Fruit fly (Drosophila melanogaster) whole organism, embryonic: ENCODE results near the gene bab1.

Experiments
- Atf-2 ChIP-seq: fragments of 200-800 bp; sonication (Bioruptor generic); optimal IDR thresholded peaks from 2 replicates; lab custom pipeline; 2016; ENCODE audit warnings: missing biosample characterization, missing genetic modification characterization
- BtbVII ChIP-seq: fragments of 200-800 bp; sonication (Bioruptor generic); optimal IDR thresholded peaks from 3 replicates; lab custom pipeline; 2017; ENCODE audit warnings: missing biosample characterization, mild to moderate bottlenecking, missing genetic modification characterization
- CG11504 ChIP-seq: fragments of 200-800 bp; sonication (Bioruptor generic); optimal IDR thresholded peaks from 3 replicates; lab custom pipeline; 2019; ENCODE audit warnings: missing biosample characterization, mild to moderate bottlenecking, missing genetic modification characterization, moderate library complexity
- CG12104 ChIP-seq: fragments of 200-800 bp; sonication (Bioruptor generic); optimal IDR thresholded peaks from 3 replicates; lab custom pipeline; 2016; ENCODE audit warnings: missing biosample characterization, missing genetic modification characterization
- CG12219 ChIP-seq: fragments of 200-800 bp; sonication (Bioruptor generic); optimal IDR thresholded peaks from 3 replicates; lab custom pipeline; 2018; ENCODE audit warnings: missing biosample characterization, mild to moderate bottlenecking, missing genetic modification characterization
- CG12391 ChIP-seq: fragments of 200-800 bp; sonication (Bioruptor generic); optimal IDR thresholded peaks from 3 replicates; lab custom pipeline; 2018; ENCODE audit warnings: missing biosample characterization, mild to moderate bottlenecking, missing genetic modification characterization, moderate library complexity
- CG12769 ChIP-seq: fragments of 200-800 bp; sonication (Bioruptor generic); optimal IDR thresholded peaks from 2 replicates; lab custom pipeline; 2019; ENCODE audit warnings: missing biosample characterization, mild to moderate bottlenecking, missing genetic modification characterization, moderate library complexity
- CG13775 ChIP-seq: fragments of 200-800 bp; sonication (Bioruptor generic); optimal IDR thresholded peaks from 3 replicates; lab custom pipeline; 2017; ENCODE audit warnings: missing biosample characterization, mild to moderate bottlenecking, missing genetic modification characterization
- CG14860 ChIP-seq: fragments of 200-800 bp; sonication (Bioruptor generic); IDR thresholded peaks from 3 replicates; pipeline ENCODE4 v1.3.6; 2022; ENCODE audit warnings: missing biosample characterization, missing genetic modification characterization; ENCODE audit not compliant: partially characterized antibody
- CG1529 ChIP-seq: fragments of 200-800 bp; sonication (Bioruptor generic); optimal IDR thresholded peaks from 3 replicates; lab custom pipeline; 2018; ENCODE audit warnings: missing biosample characterization, missing genetic modification characterization
- CG17186 ChIP-seq: fragments of 200-800 bp; sonication (Bioruptor generic); optimal IDR thresholded peaks from 3 replicates; lab custom pipeline; 2017; ENCODE audit warnings: missing biosample characterization, missing genetic modification reagents, missing genetic modification characterization
- CG17328 ChIP-seq: fragments of 200-800 bp; sonication (Bioruptor generic); IDR thresholded peaks from 2 replicates; pipeline ENCODE4 v1.3.6; 2022; ENCODE audit warnings: missing biosample characterization, missing genetic modification characterization
- CG17385 ChIP-seq: fragments of 200-800 bp; sonication (Bioruptor generic); optimal IDR thresholded peaks from 3 replicates; lab custom pipeline; 2018; ENCODE audit warnings: missing biosample characterization, mild to moderate bottlenecking, missing genetic modification characterization
- CG18476 ChIP-seq: fragments of 200-800 bp; sonication (Bioruptor generic); optimal IDR thresholded peaks from 2 replicates; lab custom pipeline; 2016; ENCODE audit warnings: missing biosample characterization, mild to moderate bottlenecking, missing genetic modification characterization
- CG30431 ChIP-seq: fragments of 200-800 bp; sonication (Bioruptor generic); optimal IDR thresholded peaks from 2 replicates; lab custom pipeline; 2017; ENCODE audit warnings: missing biosample characterization, missing genetic modification characterization
- CG31388 ChIP-seq: fragments of 200-800 bp; sonication (Bioruptor generic); optimal IDR thresholded peaks from 2 replicates; lab custom pipeline; 2016; ENCODE audit warnings: missing biosample characterization, missing genetic modification characterization
- CG3163 ChIP-seq: fragments of 200-800 bp; sonication (Bioruptor generic); optimal IDR thresholded peaks from 3 replicates; lab custom pipeline; 2016; ENCODE audit warnings: missing biosample characterization, missing genetic modification characterization
- CG3407 ChIP-seq: fragments of 200-800 bp; sonication (Bioruptor generic); optimal IDR thresholded peaks from 2 replicates; lab custom pipeline; 2018; ENCODE audit warnings: missing biosample characterization, mild to moderate bottlenecking, missing genetic modification characterization
- CG3726 ChIP-seq: fragments of 200-800 bp; sonication (Bioruptor generic); IDR thresholded peaks from 3 replicates; pipeline ENCODE4, ENCODE4 v1.3.6; 2022; ENCODE audit warnings: missing biosample characterization, missing genetic modification characterization
- CG3995 ChIP-seq: fragments of 200-800 bp; sonication (Bioruptor generic); optimal IDR thresholded peaks from 3 replicates; lab custom pipeline; 2016; ENCODE audit warnings: missing biosample characterization, missing genetic modification characterization
- CG4282 ChIP-seq: fragments of 200-800 bp; sonication (Bioruptor generic); optimal IDR thresholded peaks from 2 replicates; lab custom pipeline; 2016; ENCODE audit warnings: missing biosample characterization, missing genetic modification characterization
- CG4617 ChIP-seq: fragments of 200-800 bp; sonication (Bioruptor generic); optimal IDR thresholded peaks from 3 replicates; lab custom pipeline; 2016; ENCODE audit warnings: missing biosample characterization, missing genetic modification characterization, borderline replicate concordance
- CG6791 ChIP-seq: fragments of 200-800 bp; sonication (Bioruptor generic); IDR thresholded peaks from 3 replicates; pipeline ENCODE4 v1.3.6; 2022; ENCODE audit warnings: missing biosample characterization, missing genetic modification characterization; ENCODE audit not compliant: partially characterized antibody
- CTCF ChIP-seq: fragments of 200-800 bp; sonication (Bioruptor generic); optimal IDR thresholded peaks from 2 replicates; lab custom pipeline; 2017; ENCODE audit warnings: missing biosample characterization, mild to moderate bottlenecking, missing genetic modification characterization, moderate library complexity
- Deaf1 ChIP-seq: fragments of 200-800 bp; optimal IDR thresholded peaks from 3 replicates; lab custom pipeline; 2019; ENCODE audit warnings: missing biosample characterization, mild to moderate bottlenecking, missing genetic modification characterization, moderate library complexity
- Drgx ChIP-seq: fragments of 200-800 bp; sonication (Bioruptor generic); IDR thresholded peaks from 2 replicates; pipeline ENCODE4 v1.3.6; 2022; ENCODE audit warnings: missing biosample characterization, missing genetic modification characterization
- Ets97D ChIP-seq: fragments of 200-800 bp; sonication (Bioruptor generic); optimal IDR thresholded peaks from 3 replicates; lab custom pipeline; 2016; ENCODE audit warnings: missing biosample characterization, missing genetic modification characterization
- H15 ChIP-seq: fragments of 200-800 bp; sonication (Bioruptor generic); IDR thresholded peaks from 3 replicates; pipeline ENCODE4 v1.3.6; 2022; ENCODE audit warnings: missing biosample characterization, missing genetic modification characterization
- Mes4 ChIP-seq: fragments of 200-800 bp; sonication (Bioruptor generic); optimal IDR thresholded peaks from 2 replicates; lab custom pipeline; 2016; ENCODE audit warnings: missing biosample characterization, missing genetic modification characterization
- Mrtf ChIP-seq: fragments of 200-800 bp; sonication (Bioruptor generic); IDR thresholded peaks from 3 replicates; pipeline ENCODE4 v1.3.6; 2022; ENCODE audit warnings: missing biosample characterization, missing genetic modification characterization
- Nf-YB ChIP-seq: fragments of 200-800 bp; sonication (Bioruptor generic); optimal IDR thresholded peaks from 3 replicates; lab custom pipeline; 2019; ENCODE audit warnings: missing biosample characterization, mild to moderate bottlenecking, missing genetic modification characterization, moderate library complexity
- Scr ChIP-seq: fragments of 200-800 bp; sonication (Bioruptor generic); IDR thresholded peaks from 2 replicates; pipeline ENCODE4 v1.3.6; 2022; ENCODE audit warnings: missing biosample characterization, missing genetic modification characterization; ENCODE audit not compliant: partially characterized antibody
- Six4 ChIP-seq: fragments of 200-800 bp; sonication (Bioruptor generic); optimal IDR thresholded peaks from 2 replicates; lab custom pipeline; 2016; ENCODE audit warnings: missing biosample characterization, missing genetic modification characterization
- Trl ChIP-seq, 3 experiments: fragments of >200 bp in 2 of 3; fragments of 200-800 bp in 1 of 3; sonication (Bioruptor generic) in 1 of 3; optimal IDR thresholded peaks; 2 replicates in 1 of 3; 3 replicates in 2 of 3; lab custom pipeline; 2016 to 2017; ENCODE audit warnings: missing biosample characterization in 1 of 3, missing genetic modification characterization in 1 of 3
- ab ChIP-seq: fragments of 200-800 bp; sonication (Bioruptor generic); optimal IDR thresholded peaks from 2 replicates; lab custom pipeline; 2016; ENCODE audit warnings: missing biosample characterization, missing genetic modification characterization
- aop ChIP-seq: fragments of 200-800 bp; sonication (Bioruptor generic); IDR thresholded peaks from 2 replicates; pipeline ENCODE4 v1.3.6; 2022; ENCODE audit warnings: missing biosample characterization, missing genetic modification characterization
- ara ChIP-seq: fragments of 200-800 bp; sonication (Bioruptor generic); IDR thresholded peaks from 2 replicates; pipeline ENCODE4 v1.3.6; 2022; ENCODE audit warnings: missing biosample characterization, missing genetic modification characterization
- ash1 ChIP-seq: fragments of 200-800 bp; sonication (Bioruptor generic); optimal IDR thresholded peaks from 2 replicates; lab custom pipeline; 2018; ENCODE audit warnings: missing biosample characterization, mild to moderate bottlenecking, missing genetic modification characterization
- bab2 ChIP-seq: fragments of 200-800 bp; sonication (Bioruptor generic); optimal IDR thresholded peaks from 2 replicates; lab custom pipeline; 2016; ENCODE audit warnings: missing biosample characterization, missing genetic modification characterization
- crp ChIP-seq, 2 experiments: fragments of 200-800 bp; sonication (Bioruptor generic); optimal IDR thresholded peaks; 2 replicates in 1 of 2; 3 replicates in 1 of 2; lab custom pipeline; 2017; ENCODE audit warnings: missing biosample characterization in 2 of 2, missing genetic modification characterization in 2 of 2, mild to moderate bottlenecking in 1 of 2, moderate library complexity in 1 of 2
- gro ChIP-seq: fragments of 200-800 bp; sonication (Bioruptor generic); optimal IDR thresholded peaks from 2 replicates; lab custom pipeline; 2016; ENCODE audit warnings: missing biosample characterization, missing genetic modification characterization
- ham ChIP-seq: fragments of 200-800 bp; sonication (Bioruptor generic); IDR thresholded peaks from 2 replicates; pipeline ENCODE4 v1.3.6; 2022; ENCODE audit warnings: missing biosample characterization, missing genetic modification characterization
- kni ChIP-seq: fragments of 200-800 bp; sonication (Bioruptor generic); optimal IDR thresholded peaks from 3 replicates; lab custom pipeline; 2017; ENCODE audit warnings: mild to moderate bottlenecking, missing biosample characterization, missing genetic modification reagents, missing genetic modification characterization
- lola ChIP-seq, 3 experiments: fragments of >200 bp in 2 of 3; fragments of 200-800 bp in 1 of 3; sonication (Bioruptor generic) in 1 of 3; optimal IDR thresholded peaks; 2 replicates each; lab custom pipeline; 2017 to 2019; ENCODE audit warnings: missing biosample characterization in 3 of 3, missing genetic modification characterization in 3 of 3, mild to moderate bottlenecking in 1 of 3, moderate library complexity in 1 of 3
- otp ChIP-seq: fragments of 200-800 bp; sonication (Bioruptor generic); IDR thresholded peaks from 3 replicates; pipeline ENCODE4, ENCODE4 v1.3.6; 2022; ENCODE audit warnings: missing biosample characterization, missing genetic modification characterization
- rib ChIP-seq: fragments of 200-800 bp; sonication (Bioruptor generic); IDR thresholded peaks from 2 replicates; pipeline ENCODE4 v1.3.6; 2022; ENCODE audit warnings: missing biosample characterization, missing genetic modification characterization
- tgo ChIP-seq: fragments of 200-800 bp; sonication (Bioruptor generic); IDR thresholded peaks from 3 replicates; pipeline ENCODE4 v1.3.6; 2022; ENCODE audit warnings: missing biosample characterization, missing genetic modification characterization
- tna ChIP-seq: fragments of 200-800 bp; sonication (Bioruptor generic); IDR thresholded peaks from 2 replicates; pipeline ENCODE4 v1.3.6; 2022; ENCODE audit warnings: missing biosample characterization, missing genetic modification characterization; ENCODE audit not compliant: partially characterized antibody
- toy ChIP-seq: fragments of 200-800 bp; sonication (Bioruptor generic); IDR thresholded peaks from 2 replicates; pipeline ENCODE4 v1.3.6; 2022; ENCODE audit warnings: missing biosample characterization, missing genetic modification characterization
- zen2 ChIP-seq: fragments of 200-800 bp; sonication (Bioruptor generic); IDR thresholded peaks from 3 replicates; pipeline ENCODE4 v1.3.6; 2022; ENCODE audit warnings: missing biosample characterization, missing genetic modification characterization; ENCODE audit not compliant: partially characterized antibody

The bab1 gene

dm6 chr3L:1030908-1031545 is 69.9 kb downstream of the bab1 start (continued):
- TF ChIP-seq CG3407 (no peak), crp (GFP tag; optimal IDR thresholded peaks at IDR 0.05; lab: Kevin White, UChicago) (no peak), CG4282 (no peak), gro (GFP tag; lab: Kevin White, UChicago) (peak; percentile 46), bab2 (peak; percentile 25), toy (no peak), Mrtf (GFP tag; lab: Robert Waterston, UW) (peak; percentile 46; the same call in 1 of the 3 replicates), CG17328 (GFP tag; lab: Robert Waterston, UW) (peak; percentile 31; the same call in 1 of the 2 replicates), CG30431 (GFP tag; lab: Kevin White, UChicago) (peak; percentile 10), H15 (GFP tag; lab: Robert Waterston, UW) (0 out of 3 replicates have a peak, but pooled peaks have one; percentile 32), BtbVII (GFP tag; lab: Kevin White, UChicago) (no peak), CG18476 (no peak), CG14860 (GFP tag; lab: Robert Waterston, UW) (no peak), tgo (GFP tag; lab: Robert Waterston, UW) (peak; percentile 58), ham (GFP tag; lab: Robert Waterston, UW) (no peak), CG13775 (GFP tag; lab: Kevin White, UChicago) (no peak), Deaf1 (tag; lab: Kevin White, UChicago) (peak; percentile 21), Atf-2 (no peak), Nf-YB (GFP tag; lab: Kevin White, UChicago) (no peak), aop (peak; percentile 26; the same call in 1 of the 2 replicates), CG31388 (GFP tag; lab: Kevin White, UChicago) (no peak), CG17186 (GFP tag; lab: Kevin White, UChicago) (no peak), Six4 (no peak), CG3163 (no peak), CG12769 (tag; lab: Kevin White, UChicago) (peak; percentile 73), Drgx (GFP tag; lab: Robert Waterston, UW) (peak; percentile 69), CG6791 (GFP tag; lab: Robert Waterston, UW) (no peak), CG3995 (GFP tag; lab: Kevin White, UChicago) (no peak), zen2 (GFP tag; lab: Robert Waterston, UW) (no peak), ash1 (GFP tag; lab: Kevin White, UChicago) (no peak), kni (GFP tag; lab: Kevin White, UChicago) (no peak), Mes4 (GFP tag; lab: Kevin White, UChicago) (no peak), CG4617 (no peak), lola (GFP tag; optimal IDR thresholded peaks at IDR 0.05; lab: Kevin White, UChicago) (no peak), CG17385 (GFP tag; lab: Kevin White, UChicago) (no peak), otp (GFP tag; lab: Robert Waterston, UW) (peak; percentile 68; the same call in 2 of the 3 replicates), ara (peak; percentile 37; the same call in 1 of the 2 replicates), Trl (optimal IDR thresholded peaks at IDR 0.05; lab: Kevin White, UChicago) (no peak), Trl (GFP tag; optimal IDR thresholded peaks at IDR 0.05; lab: Kevin White, UChicago) (no peak), Ets97D (GFP tag; lab: Kevin White, UChicago) (no peak), CG12219 (GFP tag; lab: Kevin White, UChicago) (no peak), CG3726 (GFP tag; lab: Robert Waterston, UW) (no peak), Scr (GFP tag; lab: Robert Waterston, UW) (no peak), CG12104 (GFP tag; lab: Kevin White, UChicago) (no peak), CG12391 (tag; lab: Kevin White, UChicago) (peak; percentile 17), CG11504 (peak; percentile 57), ab (no peak), tna (no peak), rib (no peak), CTCF (GFP tag; lab: Kevin White, UChicago) (no peak), CG1529 (GFP tag; lab: Kevin White, UChicago) (no peak)
